Fruit fly (Drosophila melanogaster) whole organism, embryonic: ENCODE results near the gene amn.
A peak's percentile ranks its signal among the peaks of the same experiment; 100 is the strongest.

Source experiments
- ATbp ChIP-seq: fragments of 200-800 bp; sonication (Bioruptor generic); optimal IDR thresholded peaks from 2 replicates; lab custom pipeline; 2017; ENCODE audit warnings: missing biosample characterization, mild to moderate bottlenecking, missing genetic modification characterization, missing genetic modification reagents
- CG10209 ChIP-seq: fragments of 200-800 bp; sonication (Bioruptor generic); optimal IDR thresholded peaks from 3 replicates; lab custom pipeline; 2017; ENCODE audit warnings: missing biosample characterization, mild to moderate bottlenecking, missing genetic modification characterization, missing genetic modification reagents
- CG10267 ChIP-seq: fragments of 200-800 bp; sonication (Bioruptor generic); optimal IDR thresholded peaks from 2 replicates; lab custom pipeline; 2018; ENCODE audit warnings: missing biosample characterization, mild to moderate bottlenecking, missing genetic modification characterization, moderate library complexity
- CG11723 ChIP-seq: fragments of 200-800 bp; sonication (Bioruptor generic); optimal IDR thresholded peaks from 2 replicates; lab custom pipeline; 2017; ENCODE audit warnings: missing biosample characterization, mild to moderate bottlenecking, missing genetic modification characterization
- CG12391 ChIP-seq: fragments of 200-800 bp; sonication (Bioruptor generic); optimal IDR thresholded peaks from 3 replicates; lab custom pipeline; 2018; ENCODE audit warnings: missing biosample characterization, mild to moderate bottlenecking, missing genetic modification characterization, moderate library complexity
- CG12744 ChIP-seq: fragments of 200-800 bp; sonication (Bioruptor generic); optimal IDR thresholded peaks from 2 replicates; lab custom pipeline; 2016; ENCODE audit warnings: missing biosample characterization, missing genetic modification characterization
- CG17328 ChIP-seq: fragments of 200-800 bp; sonication (Bioruptor generic); IDR thresholded peaks from 2 replicates; pipeline ENCODE4 v1.3.6; 2022; ENCODE audit warnings: missing biosample characterization, missing genetic modification characterization
- CG2678 ChIP-seq: fragments of 200-800 bp; sonication (Bioruptor generic); optimal IDR thresholded peaks from 3 replicates; lab custom pipeline; 2019; ENCODE audit warnings: missing biosample characterization, mild to moderate bottlenecking, missing genetic modification characterization, moderate library complexity
- CG2875 ChIP-seq: fragments of 200-800 bp; sonication (Bioruptor generic); optimal IDR thresholded peaks from 2 replicates; lab custom pipeline; 2017; ENCODE audit warnings: missing biosample characterization, mild to moderate bottlenecking, missing genetic modification characterization, missing genetic modification reagents
- CG33557 ChIP-seq: fragments of 200-800 bp; sonication (Bioruptor generic); optimal IDR thresholded peaks from 2 replicates; lab custom pipeline; 2019; ENCODE audit warnings: missing biosample characterization, mild to moderate bottlenecking, missing genetic modification characterization, moderate library complexity
- CG34376 ChIP-seq: fragments of 200-800 bp; sonication (Bioruptor generic); optimal IDR thresholded peaks from 2 replicates; lab custom pipeline; 2018; ENCODE audit warnings: missing biosample characterization, mild to moderate bottlenecking, missing genetic modification characterization
- CG4424 ChIP-seq: fragments of 200-800 bp; sonication (Bioruptor generic); optimal IDR thresholded peaks from 3 replicates; lab custom pipeline; 2016; ENCODE audit warnings: missing biosample characterization, missing genetic modification characterization
- CG4820 ChIP-seq: fragments of 200-800 bp; sonication (Bioruptor generic); optimal IDR thresholded peaks from 3 replicates; lab custom pipeline; 2016; ENCODE audit warnings: missing biosample characterization, missing genetic modification characterization
- CG5245 ChIP-seq: fragments of 200-800 bp; sonication (Bioruptor generic); optimal IDR thresholded peaks from 3 replicates; lab custom pipeline; 2016; ENCODE audit warnings: missing biosample characterization, missing genetic modification characterization
- CG7357 ChIP-seq: fragments of 200-800 bp; sonication (Bioruptor generic); IDR thresholded peaks from 3 replicates; pipeline ENCODE4 v1.3.6; 2022; ENCODE audit warnings: missing biosample characterization, missing genetic modification characterization
- CG7928 ChIP-seq: fragments of 200-800 bp; sonication (Bioruptor generic); optimal IDR thresholded peaks from 2 replicates; lab custom pipeline; 2017; ENCODE audit warnings: missing biosample characterization, mild to moderate bottlenecking, missing genetic modification characterization
- CG7963 ChIP-seq: fragments of 200-800 bp; sonication (Bioruptor generic); IDR thresholded peaks from 3 replicates; pipeline ENCODE4 v1.3.6; 2022; ENCODE audit warnings: missing biosample characterization, missing genetic modification characterization; ENCODE audit not compliant: partially characterized antibody
- Dek ChIP-seq: fragments of 200-800 bp; sonication (Bioruptor generic); optimal IDR thresholded peaks from 3 replicates; lab custom pipeline; 2019; ENCODE audit warnings: missing biosample characterization, mild to moderate bottlenecking, missing genetic modification characterization, moderate library complexity
- HLH4C ChIP-seq: fragments of 200-800 bp; sonication (Bioruptor generic); IDR thresholded peaks from 3 replicates; pipeline ENCODE4 v1.3.6; 2022; ENCODE audit warnings: missing biosample characterization, missing genetic modification characterization; ENCODE audit not compliant: partially characterized antibody
- Hand ChIP-seq: fragments of 200-800 bp; sonication (Bioruptor generic); optimal IDR thresholded peaks from 2 replicates; lab custom pipeline; 2017; ENCODE audit warnings: mild to moderate bottlenecking, missing biosample characterization, missing genetic modification reagents, missing genetic modification characterization
- HmgD ChIP-seq: fragments of 200-800 bp; sonication (Bioruptor generic); optimal IDR thresholded peaks from 3 replicates; lab custom pipeline; 2016; ENCODE audit warnings: missing biosample characterization, missing genetic modification characterization
- Mrtf ChIP-seq: fragments of 200-800 bp; sonication (Bioruptor generic); IDR thresholded peaks from 3 replicates; pipeline ENCODE4 v1.3.6; 2022; ENCODE audit warnings: missing biosample characterization, missing genetic modification characterization
- Trl ChIP-seq, 3 experiments: fragments of >200 bp in 2 of 3; fragments of 200-800 bp in 1 of 3; sonication (Bioruptor generic) in 1 of 3; optimal IDR thresholded peaks; 2 replicates in 1 of 3; 3 replicates in 2 of 3; lab custom pipeline; 2016 to 2017; ENCODE audit warnings: missing biosample characterization in 1 of 3, missing genetic modification characterization in 1 of 3
- YL-1 ChIP-seq: fragments of 200-800 bp; sonication (Bioruptor generic); optimal IDR thresholded peaks from 3 replicates; lab custom pipeline; 2017; ENCODE audit warnings: missing biosample characterization, mild to moderate bottlenecking, missing genetic modification characterization
- bab2 ChIP-seq: fragments of 200-800 bp; sonication (Bioruptor generic); optimal IDR thresholded peaks from 2 replicates; lab custom pipeline; 2016; ENCODE audit warnings: missing biosample characterization, missing genetic modification characterization
- chm ChIP-seq: fragments of 200-800 bp; sonication (Bioruptor generic); IDR thresholded peaks from 2 replicates; pipeline ENCODE4 v1.3.6; 2022; ENCODE audit warnings: missing biosample characterization, missing genetic modification characterization
- ci ChIP-seq: fragments of 200-800 bp; sonication (Bioruptor generic); IDR thresholded peaks from 3 replicates; pipeline ENCODE4 v1.3.6; 2022; ENCODE audit warnings: missing biosample characterization, missing genetic modification characterization
- crol ChIP-seq: fragments of 200-800 bp; sonication (Bioruptor generic); IDR thresholded peaks from 2 replicates; pipeline ENCODE4 v1.3.6; 2022; ENCODE audit warnings: missing biosample characterization, missing genetic modification characterization
- da ChIP-seq: fragments of 200-800 bp; sonication (Bioruptor generic); optimal IDR thresholded peaks from 2 replicates; lab custom pipeline; 2016; ENCODE audit warnings: missing biosample characterization, missing genetic modification characterization
- fru ChIP-seq: fragments of >200 bp; optimal IDR thresholded peaks from 2 replicates; lab custom pipeline; 2017
- gcm ChIP-seq: fragments of 200-800 bp; sonication (Bioruptor generic); optimal IDR thresholded peaks from 2 replicates; lab custom pipeline; 2019; ENCODE audit warnings: missing biosample characterization, mild to moderate bottlenecking, missing genetic modification characterization, moderate library complexity
- grn ChIP-seq: fragments of 200-800 bp; sonication (Bioruptor generic); optimal IDR thresholded peaks from 3 replicates; lab custom pipeline; 2017; ENCODE audit warnings: missing biosample characterization, missing genetic modification characterization
- gro ChIP-seq: fragments of 200-800 bp; sonication (Bioruptor generic); optimal IDR thresholded peaks from 2 replicates; lab custom pipeline; 2016; ENCODE audit warnings: missing biosample characterization, missing genetic modification characterization
- gt ChIP-seq: fragments of 200-800 bp; sonication (Bioruptor generic); IDR thresholded peaks from 2 replicates; pipeline ENCODE4 v1.3.6; 2022; ENCODE audit warnings: missing biosample characterization, missing genetic modification characterization
- ham ChIP-seq: fragments of 200-800 bp; sonication (Bioruptor generic); IDR thresholded peaks from 2 replicates; pipeline ENCODE4 v1.3.6; 2022; ENCODE audit warnings: missing biosample characterization, missing genetic modification characterization
- insv ChIP-seq, 2 experiments: fragments of 200-800 bp; sonication (Bioruptor generic); optimal IDR thresholded peaks; 3 replicates each; lab custom pipeline; 2016 to 2018; ENCODE audit warnings: missing biosample characterization in 2 of 2, missing genetic modification characterization in 2 of 2
- jigr1 ChIP-seq: fragments of 200-800 bp; sonication (Bioruptor generic); IDR thresholded peaks from 3 replicates; pipeline ENCODE4 v1.3.6; 2022; ENCODE audit warnings: missing biosample characterization, missing genetic modification characterization
- kni ChIP-seq: fragments of 200-800 bp; sonication (Bioruptor generic); optimal IDR thresholded peaks from 3 replicates; lab custom pipeline; 2017; ENCODE audit warnings: mild to moderate bottlenecking, missing biosample characterization, missing genetic modification reagents, missing genetic modification characterization
- knrl ChIP-seq: fragments of 200-800 bp; sonication (Bioruptor generic); IDR thresholded peaks from 3 replicates; pipeline ENCODE4 v1.3.6; 2022; ENCODE audit warnings: missing biosample characterization, missing genetic modification characterization; ENCODE audit not compliant: partially characterized antibody
- lov ChIP-seq, 2 experiments: fragments of 200-800 bp in 1 of 2; fragments of >200 bp in 1 of 2; sonication (Bioruptor generic) in 1 of 2; IDR thresholded peaks in 1 of 2; optimal IDR thresholded peaks in 1 of 2; 2 replicates in 1 of 2; 3 replicates in 1 of 2; pipeline versions ENCODE4 v1.3.6 to Lab custom; 2017 to 2022; ENCODE audit warnings: missing biosample characterization in 1 of 2, missing genetic modification characterization in 1 of 2
- nmo ChIP-seq: fragments of 200-800 bp; sonication (Bioruptor generic); optimal IDR thresholded peaks from 2 replicates; lab custom pipeline; 2018; ENCODE audit warnings: missing biosample characterization, mild to moderate bottlenecking, missing genetic modification characterization, moderate library complexity
- oc ChIP-seq: fragments of 200-800 bp; sonication (Bioruptor generic); optimal IDR thresholded peaks from 2 replicates; lab custom pipeline; 2018; ENCODE audit warnings: missing biosample characterization, mild to moderate bottlenecking, missing genetic modification characterization, moderate library complexity
- pita ChIP-seq: fragments of 200-800 bp; sonication (Bioruptor generic); optimal IDR thresholded peaks from 2 replicates; lab custom pipeline; 2017; ENCODE audit warnings: missing biosample characterization, mild to moderate bottlenecking, missing genetic modification characterization
- ro ChIP-seq: fragments of 200-800 bp; sonication (Bioruptor generic); IDR thresholded peaks from 2 replicates; pipeline ENCODE4 v1.3.6; 2022; ENCODE audit warnings: missing biosample characterization, missing genetic modification characterization
- sim ChIP-seq: fragments of 200-800 bp; sonication (Bioruptor generic); IDR thresholded peaks from 2 replicates; pipeline ENCODE4 v1.3.6; 2022; ENCODE audit warnings: missing biosample characterization, missing genetic modification characterization
- tap ChIP-seq: fragments of 200-800 bp; optimal IDR thresholded peaks from 3 replicates; lab custom pipeline; 2019; ENCODE audit warnings: missing biosample characterization, mild to moderate bottlenecking, missing genetic modification characterization, moderate library complexity
- ttk ChIP-seq: fragments of 200-800 bp; sonication (Bioruptor generic); IDR thresholded peaks from 2 replicates; pipeline ENCODE4 v2.1.2; 2022; ENCODE audit warnings: missing biosample characterization, missing genetic modification characterization
- twi ChIP-seq: fragments of 200-800 bp; optimal IDR thresholded peaks from 2 replicates; lab custom pipeline; 2019; ENCODE audit warnings: missing biosample characterization, mild to moderate bottlenecking, missing genetic modification characterization, moderate library complexity
- vfl ChIP-seq: fragments of 200-800 bp; sonication (Bioruptor generic); optimal IDR thresholded peaks from 2 replicates; lab custom pipeline; 2016; ENCODE audit warnings: missing biosample characterization, missing genetic modification characterization

amn gene

DNA sequence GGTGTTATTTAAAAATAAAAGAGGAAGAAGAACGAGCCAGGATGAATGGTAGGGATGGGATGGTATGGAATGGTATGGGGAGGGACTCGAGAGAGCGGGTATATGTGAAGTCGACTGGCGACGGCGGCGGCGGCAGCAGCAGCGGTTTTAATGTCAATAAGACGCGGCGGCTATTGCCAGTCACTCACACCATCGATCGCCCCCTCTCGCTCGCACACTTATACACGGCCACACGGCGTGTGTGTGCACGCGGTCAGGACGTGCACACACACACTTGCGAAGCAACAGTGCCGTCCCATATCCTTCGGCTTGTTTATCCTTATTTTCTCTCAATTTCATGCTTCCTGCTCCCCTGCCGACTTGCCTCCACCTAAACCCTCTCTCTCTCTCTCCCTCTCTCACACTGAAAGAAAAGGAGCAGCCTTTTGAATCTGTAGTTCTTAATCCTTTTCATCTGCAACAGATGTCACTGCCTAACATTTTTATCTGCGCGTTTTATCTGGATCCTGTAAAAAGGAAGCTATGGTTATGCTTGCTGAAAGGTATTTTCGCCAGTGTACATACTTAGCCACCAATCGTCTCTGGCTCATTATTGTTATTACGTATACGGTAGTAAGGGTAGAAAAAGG lies 618 bp downstream of the amn start (continued):
- peak; percentile 57; the same call in 1 of the 3 replicates for TF ChIP-seq CG7357 (GFP tag; lab: Robert Waterston, UW)
- TF ChIP-seq Hand (GFP tag; lab: Kevin White, UChicago): peak; percentile 70
- peak; percentile 45 to 54 for TF ChIP-seq Trl (optimal IDR thresholded peaks at IDR 0.05; lab: Kevin White, UChicago)
- TF ChIP-seq Trl (GFP tag; optimal IDR thresholded peaks at IDR 0.05; lab: Kevin White, UChicago): peak; percentile 91
- no peak for TF ChIP-seq pita (GFP tag; lab: Kevin White, UChicago)
- TF ChIP-seq knrl (GFP tag; lab: Robert Waterston, UW): no peak
- peak; percentile 84 for TF ChIP-seq bab2 (GFP tag; lab: Kevin White, UChicago)
- TF ChIP-seq vfl (GFP tag; lab: Kevin White, UChicago): peak; percentile 72
- TF ChIP-seq CG33557 (GFP tag; lab: Kevin White, UChicago): peak; percentile 67
- TF ChIP-seq CG5245 (GFP tag; lab: Kevin White, UChicago): peak; percentile 63
- TF ChIP-seq ci (GFP tag; lab: Robert Waterston, UW): peak; percentile 93
- TF ChIP-seq CG11723 (GFP tag; lab: Kevin White, UChicago): peak; percentile 46
- no peak; the same call in 1 of the 2 replicates for TF ChIP-seq crol (GFP tag; lab: Robert Waterston, UW)
- no peak for TF ChIP-seq kni (GFP tag; lab: Kevin White, UChicago)
- peak; percentile 81 for TF ChIP-seq ATbp (GFP tag; lab: Kevin White, UChicago)
- no peak for TF ChIP-seq fru (lab: Kevin White, UChicago)
- no peak for TF ChIP-seq HLH4C
- 0 out of 2 replicates have a peak, but pooled peaks have one; percentile 23 for TF ChIP-seq sim (GFP tag; lab: Robert Waterston, UW)
- peak; percentile 62 for TF ChIP-seq CG34376 (GFP tag; lab: Kevin White, UChicago)
- TF ChIP-seq CG17328 (GFP tag; lab: Robert Waterston, UW): peak; percentile 87
- no peak; the same call in 1 of the 2 replicates for TF ChIP-seq ham (GFP tag; lab: Robert Waterston, UW)
- TF ChIP-seq CG10209: peak; percentile 82
- no peak for TF ChIP-seq insv (GFP tag; optimal IDR thresholded peaks at IDR 0.05; lab: Kevin White, UChicago)
- peak; percentile 85 for TF ChIP-seq gro (GFP tag; lab: Kevin White, UChicago)
- TF ChIP-seq ro (GFP tag; lab: Robert Waterston, UW): peak; percentile 56; the same call in 1 of the 2 replicates
- TF ChIP-seq CG7963 (GFP tag; lab: Robert Waterston, UW): no peak
- peak; percentile 60 for TF ChIP-seq gt
- TF ChIP-seq ttk: peak; percentile 80
- peak; percentile 81 for TF ChIP-seq CG4424
- no peak for TF ChIP-seq jigr1 (GFP tag; lab: Robert Waterston, UW)
- peak; percentile 58 for TF ChIP-seq tap (tag; lab: Kevin White, UChicago)
- peak; percentile 57 for TF ChIP-seq da (GFP tag; lab: Kevin White, UChicago)
- TF ChIP-seq chm (GFP tag; lab: Robert Waterston, UW): peak; percentile 82
- TF ChIP-seq lov (optimal IDR thresholded peaks at IDR 0.05; lab: Kevin White, UChicago): no peak
- peak; percentile 78; the same call in 2 of the 3 replicates for TF ChIP-seq lov (GFP tag; IDR thresholded peaks at IDR 0.05; lab: Robert Waterston, UW)
- peak; percentile 59 for TF ChIP-seq twi (tag; lab: Kevin White, UChicago)
- TF ChIP-seq YL-1 (GFP tag; lab: Kevin White, UChicago): peak; percentile 21
- peak; percentile 80 for TF ChIP-seq CG10267
- peak; percentile 88 for TF ChIP-seq CG12391
- TF ChIP-seq CG12744: peak; percentile 77
- peak; percentile 59 for TF ChIP-seq CG4820 (GFP tag; lab: Kevin White, UChicago)
- peak; percentile 86 for TF ChIP-seq Dek (tag; lab: Kevin White, UChicago)
- TF ChIP-seq CG2678: peak; percentile 87
- peak; percentile 65 for TF ChIP-seq gcm (GFP tag; lab: Kevin White, UChicago)
- peak; percentile 79 for TF ChIP-seq oc (tag; lab: Kevin White, UChicago)
- no peak for TF ChIP-seq grn (GFP tag; lab: Kevin White, UChicago)
- TF ChIP-seq Mrtf: peak; percentile 85
- peak; percentile 7 for TF ChIP-seq CG7928 (GFP tag; lab: Kevin White, UChicago)
- peak; percentile 48 for TF ChIP-seq HmgD (GFP tag; lab: Kevin White, UChicago)
- TF ChIP-seq nmo (GFP tag; lab: Kevin White, UChicago): peak; percentile 78
- TF ChIP-seq CG2875 (GFP tag; lab: Kevin White, UChicago): peak; percentile 56
